Worm (Caenorhabditis elegans) whole organism, late embryonic: ENCODE results near the gene F44E5.1.

Source experiments
- K02D7.2 ChIP-seq: sonication (generic microtip); optimal IDR thresholded peaks from 2 replicates; lab custom pipeline; 2017; ENCODE audit warnings: mild to moderate bottlenecking, missing genetic modification characterization, missing compliant biosample characterization
- K09A11.1 ChIP-seq: sonication (generic microtip); optimal IDR thresholded peaks from 2 replicates; lab custom pipeline; 2017; ENCODE audit warnings: antibody characterized with exemption, mild to moderate bottlenecking, missing genetic modification characterization, missing compliant biosample characterization; ENCODE audit not compliant: insufficient read depth
- Y22D7AL.16 ChIP-seq: sonication (generic microtip); optimal IDR thresholded peaks from 2 replicates; lab custom pipeline; 2016; ENCODE audit warnings: missing genetic modification characterization, missing compliant biosample characterization
- ama-1 ChIP-seq: fragments of 150-350 bp; optimal IDR thresholded peaks from 2 replicates; lab custom pipeline; 2014
- ceh-14 ChIP-seq: sonication (generic microtip); optimal IDR thresholded peaks from 2 replicates; lab custom pipeline; 2016; ENCODE audit warnings: missing genotype, missing genetic modification characterization, missing compliant biosample characterization
- ceh-18 ChIP-seq: sonication (generic microtip); optimal IDR thresholded peaks from 2 replicates; lab custom pipeline; 2016; ENCODE audit warnings: missing genetic modification characterization, missing compliant biosample characterization
- ceh-19 ChIP-seq: fragments of 200-800 bp; sonication (Bioruptor generic); optimal IDR thresholded peaks from 2 replicates; lab custom pipeline; 2018; ENCODE audit warnings: mild to moderate bottlenecking, missing genetic modification characterization, missing compliant biosample characterization
- ceh-2 ChIP-seq: sonication (generic microtip); optimal IDR thresholded peaks from 2 replicates; lab custom pipeline; 2016; ENCODE audit warnings: missing genotype, missing genetic modification characterization, missing compliant biosample characterization
- ceh-24 ChIP-seq: sonication (generic microtip); optimal IDR thresholded peaks from 2 replicates; lab custom pipeline; 2016; ENCODE audit warnings: mild to moderate bottlenecking, missing genetic modification characterization, missing compliant biosample characterization
- ceh-45 ChIP-seq: fragments of 200-800 bp; sonication (Bioruptor generic); IDR thresholded peaks from 2 replicates; pipeline ENCODE4 v1.3.6; 2022; ENCODE audit warnings: missing genetic modification reagents, missing genetic modification characterization, missing compliant biosample characterization
- ceh-48 ChIP-seq: sonication (generic microtip); optimal IDR thresholded peaks from 2 replicates; lab custom pipeline; 2016; ENCODE audit warnings: missing genetic modification characterization, inconsistent platforms, missing compliant biosample characterization
- ceh-6 ChIP-seq: fragments of 200-800 bp; sonication (Bioruptor generic); optimal IDR thresholded peaks from 2 replicates; lab custom pipeline; 2018; ENCODE audit warnings: mild to moderate bottlenecking, missing genetic modification characterization, missing compliant biosample characterization
- ceh-9 ChIP-seq: sonication (generic microtip); optimal IDR thresholded peaks from 2 replicates; lab custom pipeline; 2016; ENCODE audit warnings: mild to moderate bottlenecking, missing genetic modification characterization, inconsistent platforms, missing compliant biosample characterization
- elt-2 ChIP-seq: sonication (generic microtip); optimal IDR thresholded peaks from 2 replicates; lab custom pipeline; 2016; ENCODE audit warnings: missing genetic modification reagents, missing genetic modification characterization, missing compliant biosample characterization
- elt-4 ChIP-seq: sonication (generic microtip); optimal IDR thresholded peaks from 2 replicates; lab custom pipeline; 2016; ENCODE audit warnings: missing genetic modification characterization, missing compliant biosample characterization
- eyg-1 ChIP-seq: sonication (generic microtip); optimal IDR thresholded peaks from 2 replicates; lab custom pipeline; 2016; ENCODE audit warnings: missing genotype, missing genetic modification characterization, missing compliant biosample characterization
- fkh-10 ChIP-seq: fragments of 150-350 bp; optimal IDR thresholded peaks from 2 replicates; lab custom pipeline; 2014; ENCODE audit warnings: missing biosample characterization, missing genetic modification reagents, missing genetic modification characterization
- hlh-13 ChIP-seq: fragments of 200-800 bp; sonication (Bioruptor generic); optimal IDR thresholded peaks from 2 replicates; lab custom pipeline; 2018; ENCODE audit warnings: mild to moderate bottlenecking, missing genetic modification characterization, missing compliant biosample characterization
- hlh-15 ChIP-seq: sonication (generic microtip); optimal IDR thresholded peaks from 2 replicates; lab custom pipeline; 2016; ENCODE audit warnings: missing genetic modification characterization, missing compliant biosample characterization
- hlh-30 ChIP-seq: sonication (generic microtip); optimal IDR thresholded peaks from 2 replicates; lab custom pipeline; 2017; ENCODE audit warnings: antibody characterized with exemption, missing genetic modification characterization, missing compliant biosample characterization; ENCODE audit not compliant: insufficient read depth
- hlh-6 ChIP-seq: sonication (generic microtip); optimal IDR thresholded peaks from 2 replicates; lab custom pipeline; 2016; ENCODE audit warnings: missing genotype, missing genetic modification characterization, missing compliant biosample characterization
- hlh-8 ChIP-seq: sonication (generic microtip); optimal IDR thresholded peaks from 2 replicates; lab custom pipeline; 2016; ENCODE audit warnings: missing genotype, missing genetic modification characterization, missing compliant biosample characterization
- lin-11 ChIP-seq: fragments of 200-800 bp; sonication (Bioruptor generic); optimal IDR thresholded peaks from 2 replicates; lab custom pipeline; 2018; ENCODE audit warnings: mild to moderate bottlenecking, missing genetic modification characterization, missing compliant biosample characterization
- madf-2 ChIP-seq: sonication (generic microtip); optimal IDR thresholded peaks from 2 replicates; lab custom pipeline; 2017; ENCODE audit warnings: missing genetic modification characterization, missing compliant biosample characterization
- mec-3 ChIP-seq: sonication (generic microtip); optimal IDR thresholded peaks from 2 replicates; lab custom pipeline; 2016; ENCODE audit warnings: borderline replicate concordance, missing genetic modification characterization, missing compliant biosample characterization
- nfya-1 ChIP-seq: sonication (generic microtip); optimal IDR thresholded peaks from 2 replicates; lab custom pipeline; 2017; ENCODE audit warnings: missing genetic modification characterization, mild to moderate bottlenecking, missing compliant biosample characterization, antibody characterized with exemption, moderate library complexity
- nhr-11 ChIP-seq: fragments of 150-350 bp; optimal IDR thresholded peaks from 2 replicates; lab custom pipeline; 2014; ENCODE audit warnings: missing biosample characterization, missing genetic modification characterization
- nhr-232 ChIP-seq: sonication (generic microtip); optimal IDR thresholded peaks from 2 replicates; lab custom pipeline; 2016; ENCODE audit warnings: missing genetic modification characterization, missing compliant biosample characterization
- pag-3 ChIP-seq: sonication (generic microtip); optimal IDR thresholded peaks from 2 replicates; lab custom pipeline; 2016; ENCODE audit warnings: missing compliant biosample characterization, missing genetic modification characterization, borderline replicate concordance
- pat-9 ChIP-seq: fragments of 200-800 bp; sonication (Bioruptor generic); optimal IDR thresholded peaks from 2 replicates; lab custom pipeline; 2018; ENCODE audit warnings: mild to moderate bottlenecking, missing genetic modification characterization, moderate library complexity, missing compliant biosample characterization
- pax-1 ChIP-seq: fragments of 150-350 bp; optimal IDR thresholded peaks from 2 replicates; lab custom pipeline; 2014; ENCODE audit warnings: missing biosample characterization, missing genetic modification characterization
- pqm-1 ChIP-seq: sonication (generic microtip); optimal IDR thresholded peaks from 2 replicates; lab custom pipeline; 2016; ENCODE audit warnings: missing genetic modification characterization, missing compliant biosample characterization
- ref-2 ChIP-seq: sonication (generic microtip); optimal IDR thresholded peaks from 2 replicates; lab custom pipeline; 2016; ENCODE audit warnings: missing genetic modification characterization, missing compliant biosample characterization
- rnt-1 ChIP-seq: sonication (generic microtip); optimal IDR thresholded peaks from 2 replicates; lab custom pipeline; 2016; ENCODE audit warnings: missing genetic modification characterization, missing compliant biosample characterization
- sdc-2 ChIP-seq: sonication (generic microtip); optimal IDR thresholded peaks from 2 replicates; lab custom pipeline; 2016; ENCODE audit warnings: missing genotype, missing genetic modification characterization, missing compliant biosample characterization
- sox-4 ChIP-seq: sonication (generic microtip); optimal IDR thresholded peaks from 2 replicates; lab custom pipeline; 2017; ENCODE audit warnings: mild to moderate bottlenecking, missing genetic modification characterization, inconsistent platforms, missing compliant biosample characterization
- syd-9 ChIP-seq: sonication (generic microtip); optimal IDR thresholded peaks from 2 replicates; lab custom pipeline; 2016; ENCODE audit warnings: mild to moderate bottlenecking, missing genetic modification characterization, moderate library complexity, missing compliant biosample characterization
- unc-3 ChIP-seq, 2 experiments: fragments of 200-800 bp in 1 of 2; sonication (Bioruptor generic) in 1 of 2; sonication (generic microtip) in 1 of 2; conservative IDR thresholded peaks in 1 of 2; optimal IDR thresholded peaks in 1 of 2; 2 replicates each; pipeline versions ENCODE4 v1.3.6 to Lab custom; 2016 to 2022; ENCODE audit warnings: missing compliant biosample characterization in 2 of 2, missing genetic modification characterization in 2 of 2, missing genetic modification reagents in 1 of 2
- unc-42 ChIP-seq: sonication (generic microtip); optimal IDR thresholded peaks from 2 replicates; lab custom pipeline; 2016; ENCODE audit warnings: missing genotype, missing genetic modification characterization, missing compliant biosample characterization
- unc-55 ChIP-seq: sonication (generic microtip); optimal IDR thresholded peaks from 2 replicates; lab custom pipeline; 2017; ENCODE audit warnings: missing biosample characterization, missing genetic modification reagents, missing genetic modification characterization
- unc-86 ChIP-seq: sonication (generic microtip); optimal IDR thresholded peaks from 2 replicates; lab custom pipeline; 2016; ENCODE audit warnings: missing genetic modification characterization, missing compliant biosample characterization
- zip-5 ChIP-seq: sonication (generic microtip); optimal IDR thresholded peaks from 2 replicates; lab custom pipeline; 2016; ENCODE audit warnings: missing genetic modification characterization, missing compliant biosample characterization
- ztf-16 ChIP-seq: sonication (generic microtip); optimal IDR thresholded peaks from 2 replicates; lab custom pipeline; 2017; ENCODE audit warnings: missing genetic modification characterization, missing compliant biosample characterization

F44E5.1 gene

ce11 chrII:11806256-11806655 is 31.9 kb upstream of the F44E5.1 start, which contains the start of gene jmjd-1.1:
jmjd-1.1 (plus strand) TSS chrII:11806556.
- no peak for TF ChIP-seq unc-86 (tag; lab: Kevin White, UChicago)
- no peak for TF ChIP-seq pag-3 (tag; lab: Kevin White, UChicago)
- TF ChIP-seq lin-11 (tag; lab: Kevin White, UChicago), result no peak
- no peak for TF ChIP-seq pax-1 (tag; lab: Kevin White, UChicago)
- no peak for TF ChIP-seq nfya-1 (tag; lab: Kevin White, UChicago)
- TF ChIP-seq hlh-30 (tag; lab: Kevin White, UChicago), result no peak
- TF ChIP-seq ceh-9 (tag; lab: Kevin White, UChicago), result no peak

- TF ChIP-seq Y22D7AL.16 (no peak), elt-2 (peak; percentile 57)
Observed at ce11 chrII:11802451-11802850, 28.1 kb upstream of the F44E5.1 start, which contains the start of gene F43G6.17. F43G6.17 (plus strand) TSS chrII:11802751.

ce11 chrII:11798737-11799136 is 24.4 kb upstream of the F44E5.1 start, which contains the start of gene hda-5:
hda-5 (plus strand) TSS chrII:11799037.
- TF ChIP-seq ceh-45 (GFP tag; lab: Robert Waterston, UW) (no peak), hlh-6 (tag; lab: Kevin White, UChicago) (no peak), elt-2 (no peak), rnt-1 (tag; lab: Kevin White, UChicago) (no peak), eyg-1 (tag; lab: Kevin White, UChicago) (no peak), ztf-16 (tag; lab: Kevin White, UChicago) (no peak), pax-1 (tag; lab: Kevin White, UChicago) (no peak), hlh-8 (tag; lab: Kevin White, UChicago) (no peak), K09A11.1 (no peak), ref-2 (tag; lab: Kevin White, UChicago) (no peak), ceh-24 (tag; lab: Kevin White, UChicago) (no peak), ama-1 (lab: Kevin White, UChicago) (no peak)

- TF ChIP-seq elt-2 (peak; percentile 80), syd-9 (tag; lab: Kevin White, UChicago) (no peak)
Observed at ce11 chrII:11797194-11797593, 22.8 kb upstream of the F44E5.1 start.

- no peak for TF ChIP-seq hlh-30 (tag; lab: Kevin White, UChicago)
- TF ChIP-seq ztf-16 (tag; lab: Kevin White, UChicago), result no peak
- no peak for TF ChIP-seq ceh-24 (tag; lab: Kevin White, UChicago)
- TF ChIP-seq pqm-1 (tag; lab: Kevin White, UChicago), result no peak
- TF ChIP-seq hlh-15, result no peak
- no peak for TF ChIP-seq unc-55
- TF ChIP-seq K09A11.1, result no peak
- no peak for TF ChIP-seq ceh-19
- no peak for TF ChIP-seq sox-4 (tag; lab: Kevin White, UChicago)
- no peak for TF ChIP-seq ceh-18 (tag; lab: Kevin White, UChicago)
- TF ChIP-seq unc-42 (tag; lab: Kevin White, UChicago), result no peak
- TF ChIP-seq ceh-9 (tag; lab: Kevin White, UChicago), result no peak
- no peak for TF ChIP-seq hlh-6 (tag; lab: Kevin White, UChicago)
- no peak for TF ChIP-seq ceh-14 (tag; lab: Kevin White, UChicago)
- TF ChIP-seq zip-5, result no peak
- TF ChIP-seq unc-86 (tag; lab: Kevin White, UChicago), result no peak
- TF ChIP-seq elt-4, result no peak
- TF ChIP-seq hlh-8 (tag; lab: Kevin White, UChicago), result no peak
- TF ChIP-seq ceh-45 (GFP tag; lab: Robert Waterston, UW), result no peak
- no peak for TF ChIP-seq ceh-48 (tag; lab: Kevin White, UChicago)
Observed at ce11 chrII:11794392-11794791, 20.0 kb upstream of the F44E5.1 start.

- TF ChIP-seq hlh-13, result no peak
- no peak for TF ChIP-seq ceh-6 (GFP tag; lab: Kevin White, UChicago)
- TF ChIP-seq fkh-10 (GFP tag; lab: Kevin White, UChicago), result no peak
- TF ChIP-seq nhr-11 (tag; lab: Kevin White, UChicago), result no peak
- TF ChIP-seq unc-3 (GFP tag; conservative IDR thresholded peaks at IDR 0.05; lab: Robert Waterston, UW), result no peak
- no peak for TF ChIP-seq unc-3 (tag; optimal IDR thresholded peaks at IDR 0.05; lab: Kevin White, UChicago)
- no peak for TF ChIP-seq K02D7.2 (tag; lab: Kevin White, UChicago)
- TF ChIP-seq madf-2 (tag; lab: Kevin White, UChicago), result no peak
- TF ChIP-seq ceh-2, result no peak
- no peak for TF ChIP-seq hlh-6 (tag; lab: Kevin White, UChicago)
- TF ChIP-seq nhr-232 (tag; lab: Kevin White, UChicago), result no peak
- no peak for TF ChIP-seq pat-9 (tag; lab: Kevin White, UChicago)
- TF ChIP-seq mec-3 (tag; lab: Kevin White, UChicago), result no peak
- no peak for TF ChIP-seq sdc-2 (tag; lab: Kevin White, UChicago)
- TF ChIP-seq hlh-15, result no peak
Observed at ce11 chrII:11790458-11790857, 16.1 kb upstream of the F44E5.1 start, which contains the start of gene F43G6.4. F43G6.4 (plus strand) TSS chrII:11790758.
